Worm (Caenorhabditis elegans): Measurements from ENCODE around the gene glb-16.

DNA sequence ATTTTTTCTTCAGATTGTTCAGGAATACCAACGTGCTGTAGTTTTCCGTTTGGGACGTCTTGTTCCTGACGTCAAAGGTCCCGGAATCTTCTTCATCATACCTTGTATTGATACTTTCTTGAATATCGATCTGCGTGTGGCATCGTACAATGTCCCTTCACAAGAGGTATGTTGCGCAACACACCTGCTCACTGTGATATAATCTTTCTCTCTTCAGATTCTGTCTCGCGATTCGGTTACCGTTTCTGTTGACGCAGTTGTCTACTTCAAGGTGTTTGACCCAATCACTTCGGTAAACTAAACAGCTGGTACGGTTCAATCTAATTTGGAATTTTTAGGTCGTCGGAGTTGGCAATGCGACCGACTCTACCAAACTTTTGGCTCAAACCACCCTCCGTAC lies 23.5 kb upstream of the glb-16 start:
- no peak for TF ChIP-seq sea-1 (GFP tag; conservative IDR thresholded peaks at IDR 0.05)
- TF ChIP-seq ceh-13 (GFP tag; optimal IDR thresholded peaks at IDR 0.05) = no peak
- no peak for TF ChIP-seq ama-1 (optimal IDR thresholded peaks at IDR 0.05)
- TF ChIP-seq hmg-4 (GFP tag; optimal IDR thresholded peaks at IDR 0.05) = no peak
- no peak for TF ChIP-seq aly-1 (tag; optimal IDR thresholded peaks at IDR 0.05)

Measured in whole organism, early embryonic.